Worm (Caenorhabditis elegans) whole organism, L1 larva: ENCODE measurements around the gene ttll-15.

Source experiments
- C34B4.2 ChIP-seq: sonication (generic microtip); optimal IDR thresholded peaks from 2 replicates; lab custom pipeline; 2017; ENCODE audit warnings: mild to moderate bottlenecking, missing genetic modification characterization, missing compliant biosample characterization
- F16B12.6 ChIP-seq: fragments of 150-350 bp; optimal IDR thresholded peaks from 2 replicates; lab custom pipeline; 2014; ENCODE audit warnings: missing biosample characterization, missing genetic modification characterization
- aha-1 ChIP-seq: fragments of 150-350 bp; optimal IDR thresholded peaks from 2 replicates; lab custom pipeline; 2014; ENCODE audit warnings: missing biosample characterization, missing genetic modification characterization
- alr-1 ChIP-seq: fragments of 200-800 bp; sonication (Bioruptor generic); optimal IDR thresholded peaks from 2 replicates; lab custom pipeline; 2018; ENCODE audit warnings: borderline replicate concordance, mild to moderate bottlenecking, missing genetic modification characterization, missing compliant biosample characterization
- ama-1 ChIP-seq: fragments of 150-350 bp; optimal IDR thresholded peaks from 2 replicates; lab custom pipeline; 2014
- blmp-1 ChIP-seq: fragments of 150-350 bp; optimal IDR thresholded peaks from 2 replicates; lab custom pipeline; 2014; ENCODE audit warnings: missing biosample characterization, missing genetic modification characterization
- ceh-63 ChIP-seq: fragments of 200-800 bp; sonication (Bioruptor generic); optimal IDR thresholded peaks from 2 replicates; lab custom pipeline; 2018; ENCODE audit warnings: mild to moderate bottlenecking, missing genetic modification characterization, missing compliant biosample characterization
- ceh-8 ChIP-seq: fragments of 200-800 bp; sonication (Bioruptor generic); optimal IDR thresholded peaks from 2 replicates; lab custom pipeline; 2018; ENCODE audit warnings: mild to moderate bottlenecking, missing genetic modification characterization, moderate library complexity, missing compliant biosample characterization
- ceh-82 ChIP-seq, 3 experiments: fragments of 150-350 bp in 1 of 3; sonication (generic microtip) in 2 of 3; optimal IDR thresholded peaks; 2 replicates each; lab custom pipeline; 2014 to 2017; ENCODE audit warnings: missing biosample characterization in 3 of 3, missing genetic modification characterization in 3 of 3
- dpl-1 ChIP-seq, 3 experiments: fragments of 150-350 bp in 2 of 3; sonication (generic microtip) in 1 of 3; optimal IDR thresholded peaks; 2 replicates each; lab custom pipeline; 2014 to 2017; ENCODE audit warnings: missing biosample characterization in 3 of 3, missing genetic modification characterization in 3 of 3, missing genetic modification reagents in 3 of 3
- efl-1 ChIP-seq, 4 experiments: fragments of 150-350 bp; optimal IDR thresholded peaks in 3 of 4; peaks in 1 of 4; 1 replicate in 1 of 4; 2 replicates in 3 of 4; lab custom pipeline; 2014; ENCODE audit warnings: missing biosample characterization in 2 of 4, missing genetic modification characterization in 2 of 4, missing genetic modification reagents in 2 of 4
- efl-3 ChIP-seq: fragments of 200-800 bp; sonication (Bioruptor generic); optimal IDR thresholded peaks from 2 replicates; lab custom pipeline; 2018; ENCODE audit warnings: mild to moderate bottlenecking, missing genetic modification characterization, missing compliant biosample characterization
- egl-27 ChIP-seq, 2 experiments: fragments of 150-350 bp in 1 of 2; sonication (generic microtip); optimal IDR thresholded peaks; 3 replicates each; lab custom pipeline; 2017 to 2018; ENCODE audit warnings: missing biosample characterization in 2 of 2, missing genetic modification characterization in 2 of 2, missing genetic modification reagents in 2 of 2
- elt-3 ChIP-seq, 6 experiments: fragments of 150-350 bp in 1 of 6; sonication (generic microtip); optimal IDR thresholded peaks; 2 replicates each; lab custom pipeline; 2017 to 2018; ENCODE audit warnings: missing biosample characterization in 6 of 6, missing genetic modification characterization in 6 of 6, inconsistent platforms in 1 of 6
- ets-5 ChIP-seq: fragments of 200-800 bp; sonication (Bioruptor generic); IDR thresholded peaks from 2 replicates; pipeline ENCODE4 v1.3.6; 2022; ENCODE audit warnings: missing genetic modification characterization, missing compliant biosample characterization
- fkh-10 ChIP-seq: sonication (generic microtip); optimal IDR thresholded peaks from 2 replicates; lab custom pipeline; 2017; ENCODE audit warnings: missing biosample characterization, missing genetic modification reagents, missing genetic modification characterization
- fkh-4 ChIP-seq: sonication (generic microtip); optimal IDR thresholded peaks from 2 replicates; lab custom pipeline; 2016; ENCODE audit warnings: missing compliant biosample characterization, missing genetic modification characterization, borderline replicate concordance
- fos-1 ChIP-seq: fragments of 150-350 bp; optimal IDR thresholded peaks from 2 replicates; lab custom pipeline; 2014; ENCODE audit warnings: missing biosample characterization, missing genetic modification characterization
- grh-1 ChIP-seq: fragments of 200-800 bp; sonication (Bioruptor generic); IDR thresholded peaks from 2 replicates; pipeline ENCODE4 v1.3.6; 2022; ENCODE audit warnings: missing genetic modification reagents, missing genetic modification characterization, missing compliant biosample characterization
- hlh-17 ChIP-seq: fragments of 200-800 bp; sonication (Bioruptor generic); optimal IDR thresholded peaks from 2 replicates; lab custom pipeline; 2018; ENCODE audit warnings: missing genetic modification characterization, mild to moderate bottlenecking, missing compliant biosample characterization, moderate library complexity, borderline replicate concordance
- irx-1 ChIP-seq: sonication (generic microtip); optimal IDR thresholded peaks from 2 replicates; lab custom pipeline; 2016; ENCODE audit warnings: missing genetic modification characterization, missing compliant biosample characterization
- lin-13 ChIP-seq: fragments of 150-350 bp; optimal IDR thresholded peaks from 2 replicates; lab custom pipeline; 2014; ENCODE audit warnings: missing biosample characterization, missing genetic modification reagents, missing genetic modification characterization
- lin-14 ChIP-seq: fragments of 200-800 bp; sonication (Bioruptor generic); optimal IDR thresholded peaks from 2 replicates; lab custom pipeline; 2018; ENCODE audit warnings: mild to moderate bottlenecking, missing genetic modification characterization, moderate library complexity, missing compliant biosample characterization
- lin-15B ChIP-seq: fragments of 150-350 bp; sonication (generic microtip); optimal IDR thresholded peaks from 3 replicates; lab custom pipeline; 2014; ENCODE audit warnings: missing biosample characterization, missing genetic modification characterization
- lin-35 ChIP-seq, 2 experiments: fragments of 150-350 bp; optimal IDR thresholded peaks; 2 replicates each; lab custom pipeline; 2014; ENCODE audit warnings: missing biosample characterization in 2 of 2, missing genetic modification characterization in 2 of 2, missing genetic modification reagents in 2 of 2
- mab-9 ChIP-seq: fragments of 200-800 bp; sonication (Bioruptor generic); IDR thresholded peaks from 2 replicates; pipeline ENCODE4 v1.3.6; 2022; ENCODE audit warnings: missing genetic modification reagents, missing genetic modification characterization, missing compliant biosample characterization
- mep-1 ChIP-seq: fragments of 150-350 bp; optimal IDR thresholded peaks from 2 replicates; lab custom pipeline; 2014; ENCODE audit warnings: missing biosample characterization, missing genetic modification characterization
- nhr-11 ChIP-seq: fragments of 150-350 bp; optimal IDR thresholded peaks from 2 replicates; lab custom pipeline; 2014; ENCODE audit warnings: missing biosample characterization, missing genetic modification characterization
- nhr-19 ChIP-seq: fragments of 200-800 bp; sonication (Bioruptor generic); conservative IDR thresholded peaks from 2 replicates; pipeline ENCODE4 v1.3.6; 2022; ENCODE audit warnings: missing genetic modification characterization, missing compliant biosample characterization
- nhr-237 ChIP-seq: fragments of 150-350 bp; optimal IDR thresholded peaks from 2 replicates; lab custom pipeline; 2014; ENCODE audit warnings: missing biosample characterization, missing genetic modification characterization
- nhr-47 ChIP-seq: sonication (generic microtip); optimal IDR thresholded peaks from 2 replicates; lab custom pipeline; 2016; ENCODE audit warnings: mild to moderate bottlenecking, missing genetic modification characterization, moderate library complexity, missing compliant biosample characterization
- nhr-84 ChIP-seq: sonication (generic microtip); optimal IDR thresholded peaks from 2 replicates; lab custom pipeline; 2017; ENCODE audit warnings: missing biosample characterization, missing genetic modification characterization
- rnt-1 ChIP-seq: sonication (generic microtip); optimal IDR thresholded peaks from 2 replicates; lab custom pipeline; 2016; ENCODE audit warnings: mild to moderate bottlenecking, missing genetic modification characterization, moderate library complexity, missing compliant biosample characterization
- skn-1 ChIP-seq: fragments of 150-350 bp; optimal IDR thresholded peaks from 2 replicates; lab custom pipeline; 2014; ENCODE audit warnings: missing biosample characterization, missing genetic modification characterization
- snpc-4 ChIP-seq: fragments of 150-350 bp; optimal IDR thresholded peaks from 2 replicates; lab custom pipeline; 2014; ENCODE audit warnings: missing biosample characterization, missing genetic modification characterization
- sox-4 ChIP-seq: sonication (generic microtip); optimal IDR thresholded peaks from 2 replicates; lab custom pipeline; 2016; ENCODE audit warnings: missing genetic modification characterization, missing compliant biosample characterization
- sup-37 ChIP-seq: fragments of 200-800 bp; sonication (Bioruptor generic); optimal IDR thresholded peaks from 2 replicates; lab custom pipeline; 2018; ENCODE audit warnings: mild to moderate bottlenecking, missing genetic modification characterization, missing compliant biosample characterization
- tbx-2 ChIP-seq: sonication (generic microtip); optimal IDR thresholded peaks from 2 replicates; lab custom pipeline; 2016; ENCODE audit warnings: missing genetic modification characterization, missing compliant biosample characterization
- tlp-1 ChIP-seq: fragments of 150-350 bp; optimal IDR thresholded peaks from 2 replicates; lab custom pipeline; 2014; ENCODE audit warnings: missing biosample characterization, missing genetic modification characterization
- unc-130 ChIP-seq: fragments of 150-350 bp; optimal IDR thresholded peaks from 2 replicates; lab custom pipeline; 2017; ENCODE audit warnings: missing biosample characterization, missing genetic modification characterization, inconsistent platforms
- unc-30 ChIP-seq: sonication (generic microtip); optimal IDR thresholded peaks from 2 replicates; lab custom pipeline; 2017; ENCODE audit warnings: missing biosample characterization, missing genetic modification characterization
- unc-62 ChIP-seq: fragments of 150-350 bp; optimal IDR thresholded peaks from 2 replicates; lab custom pipeline; 2014; ENCODE audit warnings: missing biosample characterization, missing genetic modification reagents, missing genetic modification characterization
- unc-86 ChIP-seq: sonication (generic microtip); optimal IDR thresholded peaks from 2 replicates; lab custom pipeline; 2016; ENCODE audit warnings: missing genetic modification characterization, missing compliant biosample characterization
- unc-98 ChIP-seq: fragments of 200-800 bp; sonication (Bioruptor generic); IDR thresholded peaks from 2 replicates; pipeline ENCODE4 v1.3.6; 2022; ENCODE audit warnings: missing genetic modification characterization, missing compliant biosample characterization
- vab-15 ChIP-seq: sonication (generic microtip); optimal IDR thresholded peaks from 2 replicates; lab custom pipeline; 2017; ENCODE audit warnings: missing genotype, mild to moderate bottlenecking, missing genetic modification characterization, missing compliant biosample characterization
- zag-1 ChIP-seq: fragments of 150-350 bp; optimal IDR thresholded peaks from 2 replicates; lab custom pipeline; 2014; ENCODE audit warnings: missing biosample characterization, missing genetic modification characterization

The ttll-15 gene

ce11 chrV:10320101-10320761 lies 38.1 kb upstream of the ttll-15 start, which contains the start of the genes gna-1 and B0024.13 (continued):
- TF ChIP-seq grh-1 (GFP tag; lab: Robert Waterston, UW) (no peak), sup-37 (no peak), egl-27 (tag; optimal IDR thresholded peaks at IDR 0.05; lab: Kevin White, UChicago) (no peak), hlh-17 (no peak), tlp-1 (tag; lab: Kevin White, UChicago) (no peak), unc-62 (GFP tag; lab: Kevin White, UChicago) (no peak), ama-1 (no peak), tbx-2 (tag; lab: Kevin White, UChicago) (peak; percentile 87), elt-3 (tag; optimal IDR thresholded peaks at IDR 0.05; lab: Kevin White, UChicago) (no peak), lin-15B (tag; lab: Kevin White, UChicago) (peak; percentile 30), irx-1 (tag; lab: Kevin White, UChicago) (peak; percentile 81), unc-86 (tag; lab: Kevin White, UChicago) (peak; percentile 45), unc-98 (GFP tag; lab: Robert Waterston, UW) (no peak; the same call in 1 of the 2 replicates), fkh-10 (GFP tag; lab: Kevin White, UChicago) (no peak), ceh-82 (tag; optimal IDR thresholded peaks at IDR 0.05; lab: Kevin White, UChicago) (peak; percentile 19 to 68 (median 38)), fkh-4 (peak; percentile 87), lin-14 (GFP tag; lab: Kevin White, UChicago) (peak; percentile 84), alr-1 (tag; lab: Kevin White, UChicago) (no peak), blmp-1 (peak; percentile 60), C34B4.2 (tag; lab: Kevin White, UChicago) (no peak), sox-4 (tag; lab: Kevin White, UChicago) (peak; percentile 77), lin-35 (GFP tag; optimal IDR thresholded peaks at IDR 0.05; lab: Kevin White, UChicago) (peak; percentile 50 to 59), lin-13 (GFP tag; lab: Kevin White, UChicago) (no peak), vab-15 (tag; lab: Kevin White, UChicago) (no peak), rnt-1 (tag; lab: Kevin White, UChicago) (peak; percentile 97), nhr-237 (tag; lab: Kevin White, UChicago) (no peak), efl-3 (GFP tag; lab: Kevin White, UChicago) (no peak), unc-30 (tag; lab: Kevin White, UChicago) (no peak), nhr-84 (no peak), aha-1 (no peak), ceh-8 (no peak), nhr-19 (peak; percentile 72), unc-130 (peak; percentile 33), ets-5 (GFP tag; lab: Robert Waterston, UW) (no peak), fos-1 (no peak), ceh-63 (GFP tag; lab: Kevin White, UChicago) (no peak), mab-9 (no peak)
- TF ChIP-seq, all 84 proteins: peak for 42

ce11 chrV:10323537-10323936 lies 34.8 kb upstream of the ttll-15 start:
- no peak for TF ChIP-seq fos-1
- TF ChIP-seq zag-1 (tag; lab: Kevin White, UChicago): no peak
- no peak for TF ChIP-seq mep-1 (tag; lab: Kevin White, UChicago)
- no peak for TF ChIP-seq fkh-10 (GFP tag; lab: Kevin White, UChicago)
- no peak for TF ChIP-seq skn-1 (tag; lab: Kevin White, UChicago)
- TF ChIP-seq nhr-47 (tag; lab: Kevin White, UChicago): no peak
- no peak for TF ChIP-seq nhr-84
- TF ChIP-seq fkh-4: no peak
- TF ChIP-seq efl-1 (optimal IDR thresholded peaks at IDR 0.05; lab: Kevin White, UChicago): no peak
- no peak for TF ChIP-seq efl-1 (GFP tag; optimal IDR thresholded peaks at IDR 0.05 in 1 of 2; lab: Kevin White, UChicago)
- no peak for TF ChIP-seq nhr-19
- no peak for TF ChIP-seq snpc-4 (tag; lab: Kevin White, UChicago)
- TF ChIP-seq ama-1: no peak
- TF ChIP-seq dpl-1 (GFP tag; optimal IDR thresholded peaks at IDR 0.05; lab: Kevin White, UChicago): no peak
- TF ChIP-seq unc-86 (tag; lab: Kevin White, UChicago): no peak
- no peak for TF ChIP-seq nhr-11 (tag; lab: Kevin White, UChicago)
- no peak for TF ChIP-seq F16B12.6
